Worm (Caenorhabditis elegans) whole organism, L3 larva: ENCODE measurements around the gene C44H9.6.
A peak's percentile ranks its signal among the peaks of the same experiment; 100 is the strongest.

Source experiments
- ceh-28 ChIP-seq: fragments of 150-350 bp; optimal IDR thresholded peaks from 2 replicates; lab custom pipeline; 2014; ENCODE audit warnings: missing biosample characterization, missing genetic modification reagents, missing genetic modification characterization
- lin-39 ChIP-seq: fragments of 150-350 bp; optimal IDR thresholded peaks from 2 replicates; lab custom pipeline; 2018; ENCODE audit warnings: missing biosample characterization, missing genetic modification reagents, missing genetic modification characterization
- nhr-12 ChIP-seq: fragments of 150-350 bp; optimal IDR thresholded peaks from 2 replicates; lab custom pipeline; 2014; ENCODE audit warnings: missing biosample characterization, missing genetic modification characterization
- sea-2 ChIP-seq: fragments of 150-350 bp; sonication (generic microtip); optimal IDR thresholded peaks from 4 replicates; lab custom pipeline; 2014; ENCODE audit warnings: missing biosample characterization, missing genetic modification reagents, missing genetic modification characterization
- skn-1 ChIP-seq: fragments of 150-350 bp; optimal IDR thresholded peaks from 2 replicates; lab custom pipeline; 2014; ENCODE audit warnings: missing biosample characterization, missing genetic modification characterization
- snpc-4 ChIP-seq: fragments of 150-350 bp; optimal IDR thresholded peaks from 2 replicates; lab custom pipeline; 2014; ENCODE audit warnings: missing biosample characterization, missing genetic modification characterization

DNA sequence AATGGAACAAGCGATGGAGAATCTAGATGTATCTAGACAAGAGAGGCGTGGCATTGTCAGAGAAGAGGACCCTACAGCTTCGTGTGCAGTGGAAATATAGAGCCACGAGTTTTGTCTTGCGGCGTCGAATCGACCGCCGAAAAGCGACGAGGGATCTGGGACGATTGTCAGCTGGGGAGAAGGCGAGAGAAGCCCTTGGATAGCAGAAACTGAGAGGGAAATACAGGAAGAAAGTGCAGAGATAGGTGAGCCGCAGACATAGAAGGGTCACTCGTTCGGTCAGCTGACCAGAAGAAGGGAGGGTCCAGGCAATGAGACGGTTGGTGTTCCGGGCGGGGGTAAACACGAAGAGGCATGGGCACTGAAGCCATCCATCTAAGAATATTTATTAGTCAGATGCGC lies 30.7 kb downstream of the C44H9.6 start:
- TF ChIP-seq ceh-28 (tag; lab: Kevin White, UChicago) (peak; percentile 38), nhr-12 (no peak), skn-1 (tag; lab: Kevin White, UChicago) (peak; percentile 12), lin-39 (tag; lab: Kevin White, UChicago) (peak; percentile 78), snpc-4 (peak; percentile 71), sea-2 (GFP tag; lab: Kevin White, UChicago) (no peak)
